Worm (Caenorhabditis elegans): ENCODE results near the gene Y7A9D.1.

The Y7A9D.1 gene

DNA sequence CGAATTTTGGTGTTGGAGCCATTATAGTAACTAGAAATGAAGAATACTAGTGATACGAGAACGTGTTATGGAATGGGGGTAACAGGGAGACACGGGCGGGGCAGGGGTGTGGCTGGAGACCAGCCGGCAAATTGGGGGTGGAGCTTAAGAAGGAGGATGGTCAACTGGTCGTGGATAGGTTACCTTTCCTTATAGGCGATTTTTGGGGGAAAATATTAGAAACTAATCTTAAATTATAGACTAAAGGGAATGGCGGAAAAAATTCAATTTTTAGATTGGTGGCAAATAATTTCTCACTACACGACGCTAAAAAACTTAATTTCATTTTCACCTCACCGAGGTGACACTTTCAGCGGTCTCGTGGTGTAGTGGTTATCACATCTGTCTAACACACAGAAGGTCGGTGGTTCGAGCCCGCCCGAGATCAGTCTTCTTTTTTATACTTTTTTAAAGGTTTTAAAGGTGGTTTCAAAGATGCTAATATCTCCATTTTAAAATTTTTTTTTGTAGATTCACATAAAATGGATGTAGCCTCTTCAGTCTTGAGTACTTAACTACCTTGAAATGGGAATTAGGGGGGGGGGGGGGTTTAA, 17.9 kb upstream of the Y7A9D.1 start, which contains the start of gene Y65A5A.1:
Gene Y65A5A.1 (minus strand): TSS at position 51 of the 593 bp plus-strand sequence.
- TF ChIP-seq C38D4.7 (GFP tag; optimal IDR thresholded peaks at IDR 0.05) = no peak

- TF ChIP-seq pha-2 (tag; optimal IDR thresholded peaks at IDR 0.05) (no peak), pros-1 (tag; optimal IDR thresholded peaks at IDR 0.05) (no peak), ztf-16 (tag; optimal IDR thresholded peaks at IDR 0.05) (peak; percentile 19), sox-4 (tag; optimal IDR thresholded peaks at IDR 0.05) (no peak), C38D4.7 (GFP tag; optimal IDR thresholded peaks at IDR 0.05) (peak; percentile 45), K09A11.1 (tag; optimal IDR thresholded peaks at IDR 0.05; ENCODE audit: insufficient read depth) (no peak), ceh-22 (tag; optimal IDR thresholded peaks at IDR 0.05) (no peak), Y22D7AL.16 (tag; optimal IDR thresholded peaks at IDR 0.05) (peak; percentile 49), ceh-30 (tag; optimal IDR thresholded peaks at IDR 0.05) (no peak), C08G9.2 (tag; optimal IDR thresholded peaks at IDR 0.05) (no peak), ceh-34 (tag; optimal IDR thresholded peaks at IDR 0.05) (no peak), lin-11 (tag; optimal IDR thresholded peaks at IDR 0.05) (peak; percentile 52), F13H6.1 (tag; optimal IDR thresholded peaks at IDR 0.05) (no peak), hlh-15 (tag; optimal IDR thresholded peaks at IDR 0.05) (no peak), unc-42 (tag; optimal IDR thresholded peaks at IDR 0.05) (no peak), pha-4 (tag; optimal IDR thresholded peaks at IDR 0.05) (no peak), nfya-1 (tag; optimal IDR thresholded peaks at IDR 0.05) (peak; percentile 19), ceh-14 (tag; optimal IDR thresholded peaks at IDR 0.05) (peak; percentile 55), ceh-45 (GFP tag; IDR thresholded peaks at IDR 0.05) (peak; percentile 73), syd-9 (tag; optimal IDR thresholded peaks at IDR 0.05) (no peak), ceh-48 (tag; optimal IDR thresholded peaks at IDR 0.05) (peak; percentile 52), tbx-7 (tag; optimal IDR thresholded peaks at IDR 0.05) (no peak), hlh-30 (tag; optimal IDR thresholded peaks at IDR 0.05; ENCODE audit: insufficient read depth) (no peak), mec-3 (tag; optimal IDR thresholded peaks at IDR 0.05; ENCODE audit: borderline replicate concordance) (no peak), odd-2 (tag; optimal IDR thresholded peaks at IDR 0.05) (no peak), T23F11.4 (GFP tag; optimal IDR thresholded peaks at IDR 0.05) (no peak), rnt-1 (tag; optimal IDR thresholded peaks at IDR 0.05) (no peak), ahr-1 (tag; optimal IDR thresholded peaks at IDR 0.05) (no peak), elt-2 (tag; optimal IDR thresholded peaks at IDR 0.05) (peak; percentile 36), npax-4 (tag; optimal IDR thresholded peaks at IDR 0.05) (no peak), nhr-11 (tag; optimal IDR thresholded peaks at IDR 0.05) (no peak), unc-3 (GFP tag; conservative IDR thresholded peaks at IDR 0.05) (peak; percentile 74), unc-3 (tag; optimal IDR thresholded peaks at IDR 0.05) (peak; percentile 19), hlh-8 (tag; optimal IDR thresholded peaks at IDR 0.05) (no peak), ceh-19 (GFP tag; optimal IDR thresholded peaks at IDR 0.05) (no peak), dve-1 (tag; optimal IDR thresholded peaks at IDR 0.05) (no peak), elt-4 (tag; optimal IDR thresholded peaks at IDR 0.05) (no peak), fkh-10 (GFP tag; optimal IDR thresholded peaks at IDR 0.05) (no peak), sox-2 (GFP tag; IDR thresholded peaks at IDR 0.05) (no peak), tbx-2 (tag; optimal IDR thresholded peaks at IDR 0.05) (no peak), dmd-4 (tag; optimal IDR thresholded peaks at IDR 0.05; ENCODE audit: borderline replicate concordance) (no peak), che-1 (tag; optimal IDR thresholded peaks at IDR 0.05) (no peak), hlh-6 (tag; optimal IDR thresholded peaks at IDR 0.05) (no peak), ref-2 (tag; optimal IDR thresholded peaks at IDR 0.05) (no peak), sdc-2 (tag; optimal IDR thresholded peaks at IDR 0.05) (no peak), unc-55 (GFP tag; optimal IDR thresholded peaks at IDR 0.05) (no peak), fax-1 (tag; optimal IDR thresholded peaks at IDR 0.05) (no peak), K02D7.2 (tag; optimal IDR thresholded peaks at IDR 0.05) (no peak), ceh-6 (GFP tag; optimal IDR thresholded peaks at IDR 0.05) (no peak), ets-4 (tag; optimal IDR thresholded peaks at IDR 0.05) (no peak)
Observed at ce11 chrIV:16399017-16399416, 17.0 kb upstream of the Y7A9D.1 start.
